Worm (Caenorhabditis elegans) whole organism, L4 larva: ENCODE results near the gene F21D5.9.
A peak's percentile ranks its signal among the peaks of the same experiment; 100 is the strongest.

ENCODE experiments used
- F26F4.8 ChIP-seq: fragments of 200-800 bp; sonication (Bioruptor generic); conservative IDR thresholded peaks from 2 replicates; pipeline ENCODE4 v1.3.6; 2022; ENCODE audit warnings: missing genetic modification characterization, missing compliant biosample characterization
- F49E8.2 ChIP-seq: sonication (generic microtip); optimal IDR thresholded peaks from 2 replicates; lab custom pipeline; 2016; ENCODE audit warnings: missing compliant biosample characterization, mild to moderate bottlenecking, missing genetic modification characterization, borderline replicate concordance
- R02D3.7 ChIP-seq: fragments of 150-350 bp; sonication (generic microtip); optimal IDR thresholded peaks from 3 replicates; lab custom pipeline; 2014; ENCODE audit warnings: missing biosample characterization, missing genetic modification characterization
- fkh-10 ChIP-seq: fragments of 150-350 bp; optimal IDR thresholded peaks from 2 replicates; lab custom pipeline; 2014; ENCODE audit warnings: missing biosample characterization, missing genetic modification reagents, missing genetic modification characterization
- lsy-2 ChIP-seq, 2 experiments: fragments of 150-350 bp in 1 of 2; sonication (generic microtip) in 1 of 2; optimal IDR thresholded peaks; 2 replicates each; lab custom pipeline; 2014 to 2017; ENCODE audit warnings: missing biosample characterization in 2 of 2, missing genetic modification characterization in 2 of 2
- mdl-1 ChIP-seq, 2 experiments: fragments of 150-350 bp in 1 of 2; sonication (generic microtip) in 1 of 2; optimal IDR thresholded peaks; 2 replicates each; lab custom pipeline; 2014 to 2017; ENCODE audit warnings: missing biosample characterization in 2 of 2, missing genetic modification characterization in 2 of 2
- nhr-10 ChIP-seq: fragments of 150-350 bp; optimal IDR thresholded peaks from 2 replicates; lab custom pipeline; 2014; ENCODE audit warnings: missing biosample characterization, missing genetic modification characterization
- nhr-11 ChIP-seq: fragments of 150-350 bp; optimal IDR thresholded peaks from 2 replicates; lab custom pipeline; 2014; ENCODE audit warnings: missing biosample characterization, missing genetic modification characterization
- nhr-77 ChIP-seq: fragments of 150-350 bp; optimal IDR thresholded peaks from 2 replicates; lab custom pipeline; 2014; ENCODE audit warnings: missing biosample characterization, missing genetic modification characterization
- zag-1 ChIP-seq: fragments of 150-350 bp; optimal IDR thresholded peaks from 2 replicates; lab custom pipeline; 2014; ENCODE audit warnings: missing biosample characterization, missing genetic modification characterization

DNA sequence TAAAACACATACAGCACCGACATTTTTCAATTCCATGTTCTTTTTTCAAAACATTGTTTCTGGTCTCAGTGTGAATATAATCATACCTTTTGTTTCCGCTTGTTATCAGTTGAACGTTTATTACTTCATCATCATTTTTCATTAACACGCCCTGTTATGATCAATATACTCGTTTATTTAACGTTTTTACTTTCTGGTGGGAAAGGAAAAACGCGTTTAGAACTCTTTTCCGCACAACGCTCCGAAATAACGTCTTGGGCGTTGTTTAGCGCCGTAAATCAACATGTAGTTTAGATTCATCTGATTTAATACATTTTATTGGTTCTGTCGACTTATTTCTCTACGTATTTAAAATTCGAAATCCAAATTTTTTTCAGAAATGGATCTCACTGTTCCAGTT, 1.5 kb downstream of the F21D5.9 start, which contains the start of gene pgm-3:
- TF ChIP-seq mdl-1 (tag; optimal IDR thresholded peaks at IDR 0.05; lab: Kevin White, UChicago) (no peak), R02D3.7 (tag; lab: Kevin White, UChicago) (peak; percentile 15), fkh-10 (GFP tag; lab: Kevin White, UChicago) (no peak), F26F4.8 (GFP tag; lab: Robert Waterston, UW) (no peak), F49E8.2 (tag; lab: Kevin White, UChicago) (no peak), zag-1 (tag; lab: Kevin White, UChicago) (no peak), nhr-11 (no peak), nhr-10 (tag; lab: Kevin White, UChicago) (no peak), nhr-77 (tag; lab: Kevin White, UChicago) (no peak), lsy-2 (tag; optimal IDR thresholded peaks at IDR 0.05; lab: Kevin White, UChicago) (no peak)
